Worm (Caenorhabditis elegans): ENCODE measurements around the gene K09E4.3.

DNA sequence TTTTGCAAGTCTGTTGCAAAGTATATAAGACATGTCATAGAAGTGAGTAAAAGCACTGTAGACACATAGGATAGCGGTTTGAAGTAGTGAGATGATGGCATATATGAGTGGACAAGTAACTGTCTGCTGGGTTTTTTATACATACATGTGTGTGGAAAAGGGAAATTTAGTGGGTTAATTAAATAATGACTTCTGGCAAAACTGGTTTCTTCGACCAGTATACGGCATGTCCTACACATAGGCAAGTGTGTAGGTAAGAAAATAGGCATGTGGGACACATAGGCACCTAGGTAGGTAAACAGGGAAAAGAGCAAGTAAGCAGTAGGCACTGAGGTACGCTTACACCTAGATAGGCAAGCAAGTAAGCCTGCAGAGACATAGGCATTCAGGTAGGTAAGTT lies 32.2 kb downstream of the K09E4.3 start, which contains the start of gene col-87:
- TF ChIP-seq lin-1 (GFP tag; IDR thresholded peaks at IDR 0.05) = no peak
- TF ChIP-seq nhr-6 (tag; optimal IDR thresholded peaks at IDR 0.05) = no peak
- no peak for TF ChIP-seq lin-39 (tag; optimal IDR thresholded peaks at IDR 0.05)
- TF ChIP-seq dpl-1 (GFP tag; optimal IDR thresholded peaks at IDR 0.05) = no peak
- TF ChIP-seq ceh-20 (GFP tag; IDR thresholded peaks at IDR 0.05) = no peak
- no peak for TF ChIP-seq cey-2 (tag; optimal IDR thresholded peaks at IDR 0.05; ENCODE audit: borderline replicate concordance, insufficient read depth)
